Fruit fly (Drosophila melanogaster) whole organism, adult: ENCODE measurements around the gene Cep135.

ENCODE experiments used
- CG11617 ChIP-seq: fragments of 200-800 bp; sonication (Bioruptor generic); optimal IDR thresholded peaks from 2 replicates; lab custom pipeline; 2017; ENCODE audit warnings: mild to moderate bottlenecking, missing biosample characterization, missing genetic modification reagents, missing genetic modification characterization
- CG12768 ChIP-seq: fragments of 200-800 bp; sonication (Bioruptor generic); optimal IDR thresholded peaks from 2 replicates; lab custom pipeline; 2017; ENCODE audit warnings: missing biosample characterization, missing genetic modification characterization, mild to moderate bottlenecking, moderate library complexity, missing genetic modification reagents
- CG14711 ChIP-seq: fragments of 200-800 bp; sonication (Bioruptor generic); optimal IDR thresholded peaks from 2 replicates; lab custom pipeline; 2018; ENCODE audit warnings: missing biosample characterization, mild to moderate bottlenecking, missing genetic modification characterization, moderate library complexity
- CG1620 ChIP-seq: fragments of 200-800 bp; sonication (Bioruptor generic); optimal IDR thresholded peaks from 2 replicates; lab custom pipeline; 2016; ENCODE audit warnings: missing biosample characterization, missing genetic modification characterization
- CG33017 ChIP-seq: fragments of 200-800 bp; sonication (Bioruptor generic); optimal IDR thresholded peaks from 2 replicates; lab custom pipeline; 2018; ENCODE audit warnings: missing biosample characterization, mild to moderate bottlenecking, missing genetic modification characterization, moderate library complexity
- CG5204 ChIP-seq: fragments of 200-800 bp; sonication (Bioruptor generic); optimal IDR thresholded peaks from 2 replicates; lab custom pipeline; 2016; ENCODE audit warnings: missing biosample characterization, missing genetic modification characterization
- CG7045 ChIP-seq: fragments of 200-800 bp; sonication (Bioruptor generic); optimal IDR thresholded peaks from 2 replicates; lab custom pipeline; 2017; ENCODE audit warnings: missing biosample characterization, mild to moderate bottlenecking, missing genetic modification characterization
- CG7101 ChIP-seq: fragments of 200-800 bp; sonication (Bioruptor generic); optimal IDR thresholded peaks from 2 replicates; lab custom pipeline; 2018; ENCODE audit warnings: missing biosample characterization, mild to moderate bottlenecking, missing genetic modification characterization, moderate library complexity
- Clk ChIP-seq: fragments of 200-800 bp; sonication (Bioruptor generic); optimal IDR thresholded peaks from 2 replicates; lab custom pipeline; 2017; ENCODE audit warnings: missing biosample characterization, missing genetic modification characterization
- Crg-1 ChIP-seq: fragments of 200-800 bp; sonication (Bioruptor generic); optimal IDR thresholded peaks from 2 replicates; lab custom pipeline; 2016; ENCODE audit warnings: missing biosample characterization, missing genetic modification characterization
- Hr96 ChIP-seq: fragments of 200-800 bp; sonication (Bioruptor generic); optimal IDR thresholded peaks from 2 replicates; lab custom pipeline; 2016; ENCODE audit warnings: missing biosample characterization, missing genetic modification characterization
- Mnt ChIP-seq: fragments of 200-800 bp; sonication (Bioruptor generic); optimal IDR thresholded peaks from 2 replicates; lab custom pipeline; 2016; ENCODE audit warnings: missing biosample characterization, mild to moderate bottlenecking, missing genetic modification characterization
- bab1 ChIP-seq: fragments of 200-800 bp; sonication (Bioruptor generic); optimal IDR thresholded peaks from 3 replicates; lab custom pipeline; 2019; ENCODE audit warnings: missing biosample characterization, mild to moderate bottlenecking, missing genetic modification characterization, moderate library complexity
- cic ChIP-seq: fragments of 200-800 bp; sonication (Bioruptor generic); optimal IDR thresholded peaks from 2 replicates; lab custom pipeline; 2017; ENCODE audit warnings: missing biosample characterization, mild to moderate bottlenecking, missing genetic modification characterization, moderate library complexity
- cnc ChIP-seq, 2 experiments: fragments of >200 bp; optimal IDR thresholded peaks; 2 replicates each; lab custom pipeline; 2017
- kay ChIP-seq: fragments of 200-800 bp; sonication (Bioruptor generic); peaks from one replicate; lab custom pipeline; 2016; ENCODE audit warnings: missing biosample characterization, missing genetic modification characterization, borderline replicate concordance
- ovo ChIP-seq: fragments of 200-800 bp; sonication (Bioruptor generic); optimal IDR thresholded peaks from 2 replicates; lab custom pipeline; 2016; ENCODE audit warnings: missing biosample characterization, missing genetic modification characterization
- pad ChIP-seq: fragments of 200-800 bp; sonication (Bioruptor generic); optimal IDR thresholded peaks from 3 replicates; lab custom pipeline; 2017; ENCODE audit warnings: missing biosample characterization, missing genetic modification characterization, mild to moderate bottlenecking, moderate library complexity, missing genetic modification reagents
- tj ChIP-seq: fragments of 200-800 bp; sonication (Bioruptor generic); optimal IDR thresholded peaks from 3 replicates; lab custom pipeline; 2017; ENCODE audit warnings: missing biosample characterization, mild to moderate bottlenecking, missing genetic modification characterization, moderate library complexity
- toe ChIP-seq: fragments of 200-800 bp; sonication (Bioruptor generic); optimal IDR thresholded peaks from 2 replicates; lab custom pipeline; 2016; ENCODE audit warnings: missing biosample characterization, missing genetic modification characterization

Cep135 gene

DNA sequence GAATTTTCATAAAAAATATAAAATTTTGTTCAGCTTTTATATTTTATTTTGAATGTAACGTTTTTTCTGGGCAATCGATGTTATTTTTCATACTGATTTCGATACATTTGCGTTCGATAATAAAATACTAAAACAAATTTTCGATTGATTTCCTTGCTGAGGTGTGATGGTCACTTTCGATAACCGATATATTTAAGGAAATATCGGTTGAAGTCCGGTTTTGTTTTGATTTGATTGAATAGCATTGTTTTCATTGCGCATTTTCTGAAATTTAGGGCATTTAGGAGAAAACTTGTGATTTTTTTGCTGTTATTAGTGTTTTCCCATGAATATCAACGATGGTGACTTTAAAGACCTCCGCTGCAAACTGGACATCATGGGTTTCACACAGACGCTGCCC is at the start of gene Cep135:
Gene Cep135 (plus strand): TSS at position 202 of the 400 bp plus-strand sequence.
- no peak for TF ChIP-seq CG5204 (GFP tag; lab: Kevin White, UChicago)
- peak; percentile 9 for TF ChIP-seq bab1 (GFP tag; lab: Kevin White, UChicago)
- no peak for TF ChIP-seq CG7101 (tag; lab: Kevin White, UChicago)
- no peak for TF ChIP-seq CG1620 (GFP tag; lab: Kevin White, UChicago)
- no peak for TF ChIP-seq tj (GFP tag; lab: Kevin White, UChicago)
- no peak for TF ChIP-seq CG11617 (GFP tag; lab: Kevin White, UChicago)
- TF ChIP-seq cic, result no peak

DNA sequence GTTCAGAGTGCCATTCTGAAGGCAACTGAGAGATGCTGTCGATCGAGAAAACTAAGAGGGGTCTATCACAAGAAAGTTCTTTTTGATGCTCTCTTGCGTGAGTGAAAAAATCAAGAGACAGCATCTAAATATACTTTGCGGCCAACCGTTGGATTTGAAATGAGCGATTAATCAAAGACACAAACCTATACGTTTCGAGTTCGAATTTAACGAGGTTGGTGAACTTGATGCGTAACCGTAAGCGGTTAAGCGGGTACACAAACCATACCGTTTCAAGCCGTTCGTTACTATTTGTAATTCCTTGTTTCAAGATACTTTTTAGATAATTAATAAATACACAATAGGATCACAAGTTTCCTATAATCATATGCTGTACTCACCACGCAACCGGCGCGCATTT is 44.4 kb upstream of the Cep135 start:
- TF ChIP-seq CG14711 (tag; lab: Kevin White, UChicago) (no peak), toe (GFP tag; lab: Kevin White, UChicago) (no peak), kay (no peak), Mnt (GFP tag; lab: Kevin White, UChicago) (no peak), CG1620 (GFP tag; lab: Kevin White, UChicago) (no peak)

DNA sequence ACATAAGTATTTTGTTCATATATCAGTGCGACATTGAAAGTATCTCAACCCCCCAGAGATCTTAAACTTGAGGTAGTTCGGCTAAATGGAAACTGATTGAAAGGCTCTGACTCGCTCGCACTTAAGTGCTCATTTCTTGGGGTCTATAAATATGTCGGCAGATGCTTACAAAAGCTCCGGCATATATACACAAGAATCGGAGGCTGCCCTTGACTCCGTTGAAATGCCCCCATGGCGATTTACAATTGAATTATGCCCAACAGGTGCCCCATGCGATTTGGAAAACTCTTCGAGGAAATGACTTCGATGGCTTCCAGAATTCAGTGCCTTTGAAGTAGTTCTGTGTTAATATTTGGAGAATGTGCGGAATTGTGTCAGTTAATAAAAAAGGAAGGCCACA is 42.9 kb upstream of the Cep135 start:
- TF ChIP-seq toe (GFP tag; lab: Kevin White, UChicago), result no peak
- no peak for TF ChIP-seq kay
- no peak for TF ChIP-seq Crg-1 (GFP tag; lab: Kevin White, UChicago)
- TF ChIP-seq Clk (GFP tag; lab: Kevin White, UChicago), result no peak
- no peak for TF ChIP-seq CG7101 (tag; lab: Kevin White, UChicago)
- no peak for TF ChIP-seq tj (GFP tag; lab: Kevin White, UChicago)

DNA sequence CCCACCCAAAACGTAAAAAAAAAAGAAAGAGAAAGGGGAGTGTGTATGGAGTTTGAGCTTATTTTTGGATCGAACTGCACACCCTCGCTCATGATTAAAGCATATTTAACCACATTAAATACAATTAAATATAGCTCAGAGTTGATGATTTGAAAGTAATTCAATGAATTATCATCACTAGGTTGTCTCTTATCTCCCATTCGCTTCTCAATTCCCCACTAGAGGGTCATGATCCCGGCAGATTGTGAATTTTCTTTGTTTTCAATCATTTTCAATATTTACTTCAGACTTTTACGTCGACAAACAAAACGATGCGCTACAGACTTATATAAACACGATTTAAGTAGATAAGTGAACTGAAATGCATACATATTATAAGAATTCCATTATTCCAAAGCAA is 40.2 kb upstream of the Cep135 start:
- TF ChIP-seq CG14711 (tag; lab: Kevin White, UChicago), result no peak
- TF ChIP-seq CG11617 (GFP tag; lab: Kevin White, UChicago), result no peak
- no peak for TF ChIP-seq Crg-1 (GFP tag; lab: Kevin White, UChicago)
- no peak for TF ChIP-seq tj (GFP tag; lab: Kevin White, UChicago)
- no peak for TF ChIP-seq Hr96 (GFP tag; lab: Kevin White, UChicago)
- TF ChIP-seq ovo, result no peak
- TF ChIP-seq Clk (GFP tag; lab: Kevin White, UChicago), result no peak
- TF ChIP-seq CG12768 (GFP tag; lab: Kevin White, UChicago), result no peak
- no peak for TF ChIP-seq CG7045 (GFP tag; lab: Kevin White, UChicago)

DNA sequence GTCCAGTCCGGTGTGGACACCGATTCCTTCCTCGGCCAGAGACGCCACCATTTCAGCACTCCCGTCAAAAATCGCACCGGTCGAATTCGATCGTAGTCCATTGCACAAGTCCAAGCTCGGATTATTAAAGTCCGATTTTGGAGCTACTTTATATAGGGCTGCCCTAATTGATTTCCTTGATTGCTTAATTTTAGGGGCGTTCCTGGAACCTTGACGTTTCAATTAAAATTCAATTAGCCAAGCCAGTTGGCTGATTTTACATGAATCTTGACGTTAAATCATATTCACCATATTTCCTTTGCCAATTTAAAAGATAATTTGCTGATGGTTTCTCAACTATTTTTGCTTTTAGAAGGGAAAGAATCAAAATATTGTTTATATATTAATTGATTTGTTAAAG is 38.2 kb upstream of the Cep135 start, which contains the start of gene Or71a:
Gene Or71a (minus strand): TSS at position 101 of the 400 bp plus-strand sequence.
- TF ChIP-seq CG5204 (GFP tag; lab: Kevin White, UChicago) (no peak), Clk (GFP tag; lab: Kevin White, UChicago) (no peak), CG1620 (GFP tag; lab: Kevin White, UChicago) (no peak), cic (no peak), CG7101 (tag; lab: Kevin White, UChicago) (no peak), CG33017 (tag; lab: Kevin White, UChicago) (no peak), CG14711 (tag; lab: Kevin White, UChicago) (no peak), cnc (optimal IDR thresholded peaks at IDR 0.05; lab: Kevin White, UChicago) (no peak), bab1 (GFP tag; lab: Kevin White, UChicago) (no peak), kay (no peak), toe (GFP tag; lab: Kevin White, UChicago) (no peak), CG7045 (GFP tag; lab: Kevin White, UChicago) (no peak), ovo (no peak), pad (no peak), Hr96 (GFP tag; lab: Kevin White, UChicago) (no peak), CG11617 (GFP tag; lab: Kevin White, UChicago) (no peak), Crg-1 (GFP tag; lab: Kevin White, UChicago) (no peak), Mnt (GFP tag; lab: Kevin White, UChicago) (no peak), tj (GFP tag; lab: Kevin White, UChicago) (no peak), CG12768 (GFP tag; lab: Kevin White, UChicago) (no peak)

DNA sequence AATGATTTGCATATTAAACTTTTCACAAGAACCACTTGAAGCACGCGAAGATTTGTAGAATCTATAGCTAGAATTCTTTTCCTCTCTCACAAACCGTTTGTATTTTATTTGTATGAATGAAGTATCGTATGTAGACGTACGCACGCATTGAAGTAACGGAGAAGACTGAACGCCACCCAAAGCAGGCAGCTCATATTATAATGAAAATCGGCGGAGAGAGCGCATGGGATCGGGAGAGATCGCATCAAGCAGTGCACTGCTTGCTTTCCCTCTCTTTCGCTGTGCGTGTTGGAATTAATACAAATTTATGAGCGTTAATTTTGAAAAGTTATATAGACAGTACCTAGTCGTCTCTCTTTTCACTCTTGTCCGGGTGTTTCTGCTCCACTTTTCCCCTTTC is 37.3 kb upstream of the Cep135 start:
- TF ChIP-seq CG1620 (GFP tag; lab: Kevin White, UChicago) (no peak), kay (no peak), cic (peak; percentile 26)

DNA sequence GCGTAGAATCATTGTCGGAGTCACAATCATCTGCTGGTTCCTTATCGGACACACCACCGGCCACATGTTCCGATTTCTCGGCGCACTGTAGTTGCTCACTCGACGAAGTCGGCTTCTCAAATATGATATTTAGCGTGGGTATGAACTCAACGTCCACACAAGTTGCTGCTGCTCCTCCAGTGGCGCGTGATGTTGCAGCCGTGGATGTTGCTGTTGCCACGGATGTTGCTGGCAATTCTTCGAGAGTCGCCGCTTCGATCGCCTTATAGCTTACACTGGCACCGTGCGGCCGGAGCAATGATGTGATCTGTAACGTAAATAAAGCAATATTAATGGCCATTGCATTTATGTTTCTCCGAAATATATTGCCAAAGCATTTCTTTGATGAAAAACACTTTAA is 32.2 kb upstream of the Cep135 start:
- TF ChIP-seq CG5204 (GFP tag; lab: Kevin White, UChicago) (no peak), CG11617 (GFP tag; lab: Kevin White, UChicago) (no peak), ovo (no peak), CG33017 (tag; lab: Kevin White, UChicago) (no peak), toe (GFP tag; lab: Kevin White, UChicago) (no peak), CG1620 (GFP tag; lab: Kevin White, UChicago) (no peak), tj (GFP tag; lab: Kevin White, UChicago) (no peak), Crg-1 (GFP tag; lab: Kevin White, UChicago) (no peak), Clk (GFP tag; lab: Kevin White, UChicago) (no peak), bab1 (GFP tag; lab: Kevin White, UChicago) (no peak), Hr96 (GFP tag; lab: Kevin White, UChicago) (no peak), cnc (optimal IDR thresholded peaks at IDR 0.05; lab: Kevin White, UChicago) (no peak), cic (no peak)
